Fruit fly (Drosophila melanogaster) whole organism, adult: ENCODE results near the gene f.

ENCODE experiments used
- CG11617 ChIP-seq: fragments of 200-800 bp; sonication (Bioruptor generic); optimal IDR thresholded peaks from 2 replicates; lab custom pipeline; 2017; ENCODE audit warnings: mild to moderate bottlenecking, missing biosample characterization, missing genetic modification reagents, missing genetic modification characterization
- CG12768 ChIP-seq: fragments of 200-800 bp; sonication (Bioruptor generic); optimal IDR thresholded peaks from 2 replicates; lab custom pipeline; 2017; ENCODE audit warnings: missing biosample characterization, missing genetic modification characterization, mild to moderate bottlenecking, moderate library complexity, missing genetic modification reagents
- CG14711 ChIP-seq: fragments of 200-800 bp; sonication (Bioruptor generic); optimal IDR thresholded peaks from 2 replicates; lab custom pipeline; 2018; ENCODE audit warnings: missing biosample characterization, mild to moderate bottlenecking, missing genetic modification characterization, moderate library complexity
- CG1620 ChIP-seq: fragments of 200-800 bp; sonication (Bioruptor generic); optimal IDR thresholded peaks from 2 replicates; lab custom pipeline; 2016; ENCODE audit warnings: missing biosample characterization, missing genetic modification characterization
- CG33017 ChIP-seq: fragments of 200-800 bp; sonication (Bioruptor generic); optimal IDR thresholded peaks from 2 replicates; lab custom pipeline; 2018; ENCODE audit warnings: missing biosample characterization, mild to moderate bottlenecking, missing genetic modification characterization, moderate library complexity
- CG5204 ChIP-seq: fragments of 200-800 bp; sonication (Bioruptor generic); optimal IDR thresholded peaks from 2 replicates; lab custom pipeline; 2016; ENCODE audit warnings: missing biosample characterization, missing genetic modification characterization
- CG7045 ChIP-seq: fragments of 200-800 bp; sonication (Bioruptor generic); optimal IDR thresholded peaks from 2 replicates; lab custom pipeline; 2017; ENCODE audit warnings: missing biosample characterization, mild to moderate bottlenecking, missing genetic modification characterization
- CG7101 ChIP-seq: fragments of 200-800 bp; sonication (Bioruptor generic); optimal IDR thresholded peaks from 2 replicates; lab custom pipeline; 2018; ENCODE audit warnings: missing biosample characterization, mild to moderate bottlenecking, missing genetic modification characterization, moderate library complexity
- Clk ChIP-seq: fragments of 200-800 bp; sonication (Bioruptor generic); optimal IDR thresholded peaks from 2 replicates; lab custom pipeline; 2017; ENCODE audit warnings: missing biosample characterization, missing genetic modification characterization
- Crg-1 ChIP-seq: fragments of 200-800 bp; sonication (Bioruptor generic); optimal IDR thresholded peaks from 2 replicates; lab custom pipeline; 2016; ENCODE audit warnings: missing biosample characterization, missing genetic modification characterization
- Hr96 ChIP-seq: fragments of 200-800 bp; sonication (Bioruptor generic); optimal IDR thresholded peaks from 2 replicates; lab custom pipeline; 2016; ENCODE audit warnings: missing biosample characterization, missing genetic modification characterization
- Mnt ChIP-seq: fragments of 200-800 bp; sonication (Bioruptor generic); optimal IDR thresholded peaks from 2 replicates; lab custom pipeline; 2016; ENCODE audit warnings: missing biosample characterization, mild to moderate bottlenecking, missing genetic modification characterization
- bab1 ChIP-seq: fragments of 200-800 bp; sonication (Bioruptor generic); optimal IDR thresholded peaks from 3 replicates; lab custom pipeline; 2019; ENCODE audit warnings: missing biosample characterization, mild to moderate bottlenecking, missing genetic modification characterization, moderate library complexity
- cic ChIP-seq: fragments of 200-800 bp; sonication (Bioruptor generic); optimal IDR thresholded peaks from 2 replicates; lab custom pipeline; 2017; ENCODE audit warnings: missing biosample characterization, mild to moderate bottlenecking, missing genetic modification characterization, moderate library complexity
- cnc ChIP-seq, 2 experiments: fragments of >200 bp; optimal IDR thresholded peaks; 2 replicates each; lab custom pipeline; 2017
- kay ChIP-seq: fragments of 200-800 bp; sonication (Bioruptor generic); peaks from one replicate; lab custom pipeline; 2016; ENCODE audit warnings: missing biosample characterization, missing genetic modification characterization, borderline replicate concordance
- ovo ChIP-seq: fragments of 200-800 bp; sonication (Bioruptor generic); optimal IDR thresholded peaks from 2 replicates; lab custom pipeline; 2016; ENCODE audit warnings: missing biosample characterization, missing genetic modification characterization
- pad ChIP-seq: fragments of 200-800 bp; sonication (Bioruptor generic); optimal IDR thresholded peaks from 3 replicates; lab custom pipeline; 2017; ENCODE audit warnings: missing biosample characterization, missing genetic modification characterization, mild to moderate bottlenecking, moderate library complexity, missing genetic modification reagents
- tj ChIP-seq: fragments of 200-800 bp; sonication (Bioruptor generic); optimal IDR thresholded peaks from 3 replicates; lab custom pipeline; 2017; ENCODE audit warnings: missing biosample characterization, mild to moderate bottlenecking, missing genetic modification characterization, moderate library complexity
- toe ChIP-seq: fragments of 200-800 bp; sonication (Bioruptor generic); optimal IDR thresholded peaks from 2 replicates; lab custom pipeline; 2016; ENCODE audit warnings: missing biosample characterization, missing genetic modification characterization

Gene f

DNA sequence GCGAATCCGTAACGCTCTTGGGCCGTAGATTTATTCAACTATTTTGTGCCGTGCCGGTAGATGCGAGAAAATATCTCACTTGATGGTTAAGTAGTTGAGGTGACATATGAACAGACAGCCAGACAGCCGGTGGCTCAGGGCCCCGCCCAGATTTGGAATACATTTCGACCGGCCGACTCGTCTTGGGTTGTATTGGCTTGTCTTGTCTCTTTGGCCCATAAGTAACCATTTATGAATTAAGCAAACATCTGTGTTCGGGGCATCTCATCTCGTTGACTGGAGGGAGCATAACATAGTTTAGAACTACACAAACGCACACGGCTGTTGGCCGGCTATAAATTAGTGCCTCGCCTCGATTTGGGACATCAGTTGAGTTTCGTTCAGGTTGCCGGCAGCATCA, 26.7 kb upstream of the f start, which contains the start of gene CG32564:
Gene CG32564, plus strand, starts transcription at position 362 of the 400 bp plus-strand sequence.
- TF ChIP-seq pad, result no peak
- TF ChIP-seq Mnt (GFP tag; lab: Kevin White, UChicago), result no peak
- no peak for TF ChIP-seq Crg-1 (GFP tag; lab: Kevin White, UChicago)
- TF ChIP-seq Hr96, result no peak
- TF ChIP-seq cic, result no peak
- no peak for TF ChIP-seq CG11617
- TF ChIP-seq CG7045 (GFP tag; lab: Kevin White, UChicago), result no peak
- no peak for TF ChIP-seq tj (GFP tag; lab: Kevin White, UChicago)
- TF ChIP-seq CG7101 (tag; lab: Kevin White, UChicago), result no peak
- TF ChIP-seq CG1620 (GFP tag; lab: Kevin White, UChicago), result no peak
- no peak for TF ChIP-seq CG12768
- TF ChIP-seq cnc (optimal IDR thresholded peaks at IDR 0.05; lab: Kevin White, UChicago), result no peak
- no peak for TF ChIP-seq CG5204
- TF ChIP-seq bab1 (GFP tag; lab: Kevin White, UChicago), result no peak
- no peak for TF ChIP-seq Clk
- no peak for TF ChIP-seq ovo (GFP tag; lab: Kevin White, UChicago)

DNA sequence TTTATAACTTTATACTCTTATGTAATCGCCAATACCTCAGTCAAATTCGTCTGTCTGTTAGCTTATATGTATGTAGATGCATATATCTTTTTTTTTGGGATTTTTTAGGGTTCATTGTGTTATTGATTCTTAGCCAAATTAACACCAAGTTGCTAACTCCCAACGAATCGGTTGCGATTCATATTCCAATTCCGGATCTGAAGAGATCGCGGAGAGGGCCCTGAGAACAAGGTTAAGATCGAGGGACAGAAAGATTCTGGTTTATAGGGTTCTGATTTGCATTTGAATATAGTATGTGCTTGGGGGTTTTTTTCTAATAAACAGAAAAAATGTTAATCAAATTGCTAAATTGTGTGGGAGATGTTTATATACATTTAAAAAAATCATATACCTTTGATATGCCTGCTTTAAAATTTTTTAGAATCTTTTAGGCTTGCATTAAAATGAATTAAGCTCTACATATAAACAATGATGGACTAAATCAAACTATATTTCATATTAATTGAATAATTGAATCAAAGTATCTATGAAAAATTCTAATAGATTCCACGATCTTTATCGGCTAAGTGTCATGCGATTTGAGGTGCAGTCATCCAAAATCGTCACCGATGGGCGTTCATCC, 24.8 kb upstream of the f start, which contains the start of gene CG32563:
Gene CG32563, plus strand, starts transcription at position 572 of the 622 bp plus-strand sequence.
- TF ChIP-seq ovo (GFP tag; lab: Kevin White, UChicago), result no peak
- no peak for TF ChIP-seq CG33017 (tag; lab: Kevin White, UChicago)
- no peak for TF ChIP-seq cic
- TF ChIP-seq CG12768, result no peak
- no peak for TF ChIP-seq kay
- no peak for TF ChIP-seq bab1 (GFP tag; lab: Kevin White, UChicago)
- TF ChIP-seq Hr96, result no peak
- no peak for TF ChIP-seq CG5204
- TF ChIP-seq CG14711 (tag; lab: Kevin White, UChicago), result no peak
- TF ChIP-seq tj (GFP tag; lab: Kevin White, UChicago), result no peak
- TF ChIP-seq Mnt (GFP tag; lab: Kevin White, UChicago), result no peak
- no peak for TF ChIP-seq toe (GFP tag; lab: Kevin White, UChicago)
- no peak for TF ChIP-seq Clk
- TF ChIP-seq cnc (optimal IDR thresholded peaks at IDR 0.05; lab: Kevin White, UChicago), result no peak

- TF ChIP-seq CG12768 (no peak), Mnt (GFP tag; lab: Kevin White, UChicago) (no peak), CG5204 (no peak), cic (no peak), Crg-1 (GFP tag; lab: Kevin White, UChicago) (no peak), CG1620 (GFP tag; lab: Kevin White, UChicago) (no peak), Clk (no peak)
Measured at dm6 chrX:17209897-17210296, 22.8 kb upstream of the f start, which contains the start of gene CG12995. TSS of gene CG12995 (minus strand) at chrX:17209997.

- TF ChIP-seq CG33017 (tag; lab: Kevin White, UChicago), result no peak
- no peak for TF ChIP-seq CG7101 (tag; lab: Kevin White, UChicago)
Measured at dm6 chrX:17212007-17212406, 20.7 kb upstream of the f start, which contains the start of gene CG18258. TSS of gene CG18258 (plus strand) at chrX:17212307.

dm6 chrX:17215004-17215403, 17.7 kb upstream of the f start, which contains the start of gene CG5162:
TSS of gene CG5162 (plus strand) at chrX:17215304.
- TF ChIP-seq toe (GFP tag; lab: Kevin White, UChicago), result no peak
- no peak for TF ChIP-seq Mnt (GFP tag; lab: Kevin White, UChicago)
- TF ChIP-seq ovo (GFP tag; lab: Kevin White, UChicago), result no peak
- no peak for TF ChIP-seq cnc (optimal IDR thresholded peaks at IDR 0.05; lab: Kevin White, UChicago)
- TF ChIP-seq Crg-1 (GFP tag; lab: Kevin White, UChicago), result no peak
- TF ChIP-seq CG11617, result no peak

- TF ChIP-seq cic, result no peak
- TF ChIP-seq tj (GFP tag; lab: Kevin White, UChicago), result no peak
- no peak for TF ChIP-seq CG12768
- TF ChIP-seq CG11617, result no peak
- no peak for TF ChIP-seq CG5204
- no peak for TF ChIP-seq CG7045 (GFP tag; lab: Kevin White, UChicago)
Measured at dm6 chrX:17218232-17218951, 14.3 kb upstream of the f start, which contains the start of gene CG12998. TSS of gene CG12998 (plus strand) at chrX:17218667.

DNA sequence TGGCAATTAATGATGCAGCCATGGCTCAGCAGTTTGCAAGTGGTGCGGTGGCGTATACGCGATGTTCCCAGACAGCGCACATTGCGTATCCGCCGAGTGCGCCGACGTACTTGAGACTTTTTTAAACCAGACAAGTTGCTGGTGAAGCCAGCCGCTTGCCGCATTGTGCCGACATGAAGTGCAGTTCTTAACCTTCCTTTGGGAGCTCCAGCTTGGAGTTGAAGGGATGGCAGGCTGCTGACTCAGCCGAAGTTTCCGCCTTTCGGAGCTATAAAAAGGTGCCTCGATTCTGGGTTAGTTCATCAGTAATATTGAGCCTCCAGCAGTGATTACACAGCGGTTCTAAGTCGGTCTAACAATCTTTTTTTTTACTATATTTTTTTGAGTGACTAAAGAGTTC, 11.6 kb upstream of the f start, which contains the start of gene CG5172:
Gene CG5172, plus strand, starts transcription at position 301 of the 400 bp plus-strand sequence.
- no peak for TF ChIP-seq kay
- no peak for TF ChIP-seq bab1 (GFP tag; lab: Kevin White, UChicago)
- no peak for TF ChIP-seq Crg-1 (GFP tag; lab: Kevin White, UChicago)
